Worm (Caenorhabditis elegans): ENCODE data around the gene sod-4.

Gene sod-4

DNA sequence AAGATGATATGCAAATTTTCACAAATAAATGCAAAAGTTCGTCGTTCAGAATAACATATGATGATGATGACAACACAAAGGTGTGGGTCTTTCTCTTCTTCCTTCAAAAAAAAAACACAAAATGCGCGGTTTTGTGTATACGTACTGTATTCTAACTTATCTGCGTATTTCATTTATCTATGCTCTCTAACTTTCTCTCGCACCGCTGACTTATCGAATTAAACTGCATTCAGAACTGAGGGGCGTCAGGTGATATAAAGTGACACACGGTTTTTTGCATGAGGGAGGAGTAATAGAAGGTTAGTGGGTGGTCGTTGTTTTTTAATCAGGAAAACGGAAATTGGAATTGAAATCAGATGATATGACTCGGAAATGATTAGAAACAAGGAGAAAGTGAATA is at the start of gene sod-4:
sod-4 (minus strand) TSS at position 109 of the 400 bp plus-strand sequence.
- no peak for TF ChIP-seq cebp-1 (GFP tag; IDR thresholded peaks at IDR 0.05)
- peak; percentile 25 for TF ChIP-seq cebp-1 (tag; optimal IDR thresholded peaks at IDR 0.05)
- peak; percentile 47 for TF ChIP-seq nhr-80 (tag; optimal IDR thresholded peaks at IDR 0.05)
- peak; percentile 45; the same call in 1 of the 2 replicates for TF ChIP-seq hmg-1.2 (GFP tag; IDR thresholded peaks at IDR 0.05)
- no peak for TF ChIP-seq somi-1 (GFP tag; optimal IDR thresholded peaks at IDR 0.05)
- TF ChIP-seq hsf-1 (GFP tag; IDR thresholded peaks at IDR 0.05): no peak
- no peak for TF ChIP-seq sdz-38 (tag; optimal IDR thresholded peaks at IDR 0.05)
- TF ChIP-seq attf-5 (GFP tag; optimal IDR thresholded peaks at IDR 0.05): peak; percentile 12

DNA sequence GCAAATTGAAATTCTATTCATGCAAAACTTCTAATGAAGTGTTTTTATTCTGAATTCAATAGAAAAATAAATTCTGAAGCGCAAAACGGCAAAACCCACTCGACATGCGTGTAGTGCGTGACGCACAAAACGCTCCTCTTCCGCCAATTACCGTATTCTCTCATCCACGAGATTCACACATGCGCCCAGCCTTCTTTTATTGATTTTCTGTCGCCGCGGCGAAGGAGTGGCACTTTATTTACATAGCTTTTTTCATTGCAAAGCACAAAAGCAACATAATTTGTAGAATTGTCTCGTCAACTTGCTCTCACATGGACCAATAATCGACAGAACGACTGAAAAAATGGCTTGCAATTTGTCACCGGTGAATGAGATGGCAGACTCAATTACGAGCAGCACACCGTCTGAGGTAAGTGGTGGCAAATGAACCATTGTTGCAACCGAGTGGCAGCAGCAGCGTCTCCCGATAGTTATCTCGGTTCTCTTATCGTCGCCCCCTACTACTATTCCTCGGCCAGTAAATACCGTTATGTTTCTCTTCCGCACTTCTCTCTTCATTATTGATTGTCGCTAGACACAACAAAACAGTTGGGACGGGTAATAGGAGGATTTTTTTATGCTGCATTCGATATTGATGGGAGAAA is 46.0 kb upstream of the sod-4 start, which contains the start of gene unc-16:
unc-16 (plus strand) TSS at position 243 of the 644 bp plus-strand sequence.
- no peak for TF ChIP-seq F52B5.7 (tag; optimal IDR thresholded peaks at IDR 0.05)
- TF ChIP-seq ceh-100 (GFP tag; IDR thresholded peaks at IDR 0.05): peak; percentile 51
- peak; percentile 70 for TF ChIP-seq nhr-80 (tag; optimal IDR thresholded peaks at IDR 0.05)
- TF ChIP-seq madf-10 (tag; optimal IDR thresholded peaks at IDR 0.05): peak; percentile 45
- no peak for TF ChIP-seq Y56A3A.18 (GFP tag; IDR thresholded peaks at IDR 0.05)
- TF ChIP-seq F33H1.4 (GFP tag; IDR thresholded peaks at IDR 0.05): peak; percentile 50; the same call in 1 of the 2 replicates
- peak; percentile 84 for TF ChIP-seq ekl-4 (GFP tag; IDR thresholded peaks at IDR 0.05)
- TF ChIP-seq athp-1 (tag; optimal IDR thresholded peaks at IDR 0.05): peak; percentile 62
- peak; percentile 87 for TF ChIP-seq K11D2.4 (GFP tag; IDR thresholded peaks at IDR 0.05)
- peak; percentile 80 for TF ChIP-seq dox-1 (GFP tag; IDR thresholded peaks at IDR 0.05)
- peak; percentile 72 for TF ChIP-seq pbrm-1 (GFP tag; IDR thresholded peaks at IDR 0.05)
- peak; percentile 64; the same call in 1 of the 2 replicates for TF ChIP-seq Y67H2A.10 (GFP tag; conservative IDR thresholded peaks at IDR 0.05)
- no peak for TF ChIP-seq fkh-3 (tag; optimal IDR thresholded peaks at IDR 0.05)
- peak; percentile 85 for TF ChIP-seq lin-40 (tag; optimal IDR thresholded peaks at IDR 0.05)
- no peak for TF ChIP-seq hlh-12 (tag; optimal IDR thresholded peaks at IDR 0.05)
- peak; percentile 72 for TF ChIP-seq K12H6.12 (tag; optimal IDR thresholded peaks at IDR 0.05)
- TF ChIP-seq egl-44 (GFP tag; IDR thresholded peaks at IDR 0.05): no peak
- peak; percentile 85; the same call in 1 of the 2 replicates for TF ChIP-seq nfyb-1 (GFP tag; IDR thresholded peaks at IDR 0.05)
- 0 out of 2 replicates have a peak, but pooled peaks have one; percentile 36 for TF ChIP-seq C17E4.6 (GFP tag; IDR thresholded peaks at IDR 0.05)
- TF ChIP-seq attf-5 (GFP tag; optimal IDR thresholded peaks at IDR 0.05): peak; percentile 89
- no peak for TF ChIP-seq sptf-2 (GFP tag; optimal IDR thresholded peaks at IDR 0.05)
- TF ChIP-seq efl-1 (GFP tag; optimal IDR thresholded peaks at IDR 0.05): peak; percentile 19
- TF ChIP-seq F49E8.2 (tag; optimal IDR thresholded peaks at IDR 0.05; ENCODE audit: insufficient read depth): no peak
- TF ChIP-seq snpc-1.1 (tag; optimal IDR thresholded peaks at IDR 0.05; ENCODE audit: insufficient read depth): no peak
- TF ChIP-seq ztf-26 (tag; optimal IDR thresholded peaks at IDR 0.05): peak; percentile 47
- TF ChIP-seq hmg-1.2 (GFP tag; IDR thresholded peaks at IDR 0.05): peak; percentile 33; the same call in 1 of the 2 replicates
- peak; percentile 46 for TF ChIP-seq repo-1 (tag; optimal IDR thresholded peaks at IDR 0.05)
- peak; percentile 59 for TF ChIP-seq attf-3 (GFP tag; conservative IDR thresholded peaks at IDR 0.05)
- peak; percentile 72 for TF ChIP-seq lin-54 (GFP tag; optimal IDR thresholded peaks at IDR 0.05)
- no peak for TF ChIP-seq egl-18 (GFP tag; IDR thresholded peaks at IDR 0.05)
- peak; percentile 54 for TF ChIP-seq ztf-18 (tag; optimal IDR thresholded peaks at IDR 0.05)
- peak; percentile 51 to 58 for TF ChIP-seq let-607 (tag; optimal IDR thresholded peaks at IDR 0.05)
- peak; percentile 88 for TF ChIP-seq ceh-27 (GFP tag; optimal IDR thresholded peaks at IDR 0.05)
- TF ChIP-seq ZK185.1 (tag; optimal IDR thresholded peaks at IDR 0.05; ENCODE audit: poor library complexity, severe bottlenecking): peak; percentile 65
- peak; percentile 13 for TF ChIP-seq rpc-1 (optimal IDR thresholded peaks at IDR 0.05)
- no peak for TF ChIP-seq rpc-1 (tag; optimal IDR thresholded peaks at IDR 0.05)
- no peak for TF ChIP-seq F39B2.1 (GFP tag; IDR thresholded peaks at IDR 0.05)
- no peak for TF ChIP-seq T07F8.4 (tag; optimal IDR thresholded peaks at IDR 0.05)
- peak in 1 of 3 experiments; percentile 82 for TF ChIP-seq lin-35 (GFP tag; optimal IDR thresholded peaks at IDR 0.05)
- 0 out of 2 replicates have a peak, but pooled peaks have one; percentile 17 for TF ChIP-seq Y53G8AR.9 (GFP tag; conservative IDR thresholded peaks at IDR 0.05)
- TF ChIP-seq cebp-1 (GFP tag; IDR thresholded peaks at IDR 0.05): 0 out of 2 replicates have a peak, but pooled peaks have one; percentile 12
- TF ChIP-seq cebp-1 (tag; optimal IDR thresholded peaks at IDR 0.05): peak; percentile 82

Measured in whole organism, young adult.